Fruit fly (Drosophila melanogaster): ENCODE results near the gene Gba1a.
A peak's percentile ranks its signal among the peaks of the same experiment; 100 is the strongest.

DNA sequence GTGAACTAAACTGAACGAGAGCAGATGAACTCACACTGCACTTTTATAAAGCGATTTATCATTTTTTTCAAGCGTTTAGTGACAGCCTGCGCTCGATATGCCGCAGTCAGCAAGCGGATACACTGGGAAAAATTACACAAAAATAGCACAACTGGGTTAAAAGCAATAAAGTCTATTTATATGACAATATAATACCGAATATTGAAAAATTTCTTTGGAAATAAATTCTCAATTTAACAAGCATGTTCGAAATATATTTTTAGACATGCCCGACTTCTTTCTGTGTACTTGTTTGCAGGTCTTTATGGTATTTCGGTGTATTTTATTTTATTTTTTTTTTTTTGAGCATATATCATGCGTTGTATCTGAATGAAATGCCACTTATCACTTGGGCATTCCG lies 13.5 kb downstream of the Gba1a start:
- TF ChIP-seq CG4496 (GFP tag; IDR thresholded peaks at IDR 0.05) (peak; percentile 85), Pif1B (GFP tag; optimal IDR thresholded peaks at IDR 0.05) (peak; percentile 75), CG13204 (GFP tag; optimal IDR thresholded peaks at IDR 0.05) (no peak), Snoo (tag; optimal IDR thresholded peaks at IDR 0.05) (peak; percentile 78), gl (tag; optimal IDR thresholded peaks at IDR 0.05) (no peak), CG32121 (GFP tag; IDR thresholded peaks at IDR 0.05) (no peak), CG10348 (GFP tag; IDR thresholded peaks at IDR 0.05) (no peak), CG34367 (tag; optimal IDR thresholded peaks at IDR 0.05) (peak; percentile 70), CG12605 (GFP tag; IDR thresholded peaks at IDR 0.05) (peak; percentile 64), Ets98B (GFP tag; IDR thresholded peaks at IDR 0.05) (peak; percentile 36; the same call in 1 of the 2 replicates), CG17806 (tag; optimal IDR thresholded peaks at IDR 0.05) (peak; percentile 61), Pif1A (GFP tag; optimal IDR thresholded peaks at IDR 0.05) (peak; percentile 76)

Data from whole organism, pupa.